Fruit fly (Drosophila melanogaster) whole organism: ENCODE measurements around the gene CG17549.

Experiments
- CG8478 ChIP-seq: fragments of >200 bp; optimal IDR thresholded peaks from 2 replicates; lab custom pipeline; 2018; ENCODE audit warnings: inconsistent platforms
- Dll ChIP-seq: fragments of >200 bp; optimal IDR thresholded peaks from 2 replicates; lab custom pipeline; 2017
- EcR ChIP-seq, 2 experiments: fragments of >200 bp; optimal IDR thresholded peaks; 2 replicates each; lab custom pipeline; 2017; ENCODE audit warnings: missing biosample characterization in 2 of 2, missing genetic modification characterization in 2 of 2, missing genetic modification reagents in 2 of 2
- pan ChIP-seq: fragments of >200 bp; optimal IDR thresholded peaks from 2 replicates; lab custom pipeline; 2017
- psq ChIP-seq: fragments of >200 bp; optimal IDR thresholded peaks from 2 replicates; lab custom pipeline; 2017
- usp ChIP-seq: fragments of >200 bp; optimal IDR thresholded peaks from 2 replicates; lab custom pipeline; 2017; ENCODE audit warnings: missing biosample characterization, missing genetic modification characterization, mixed read lengths

The CG17549 gene

dm6 chr2L:19364075-19364474 lies 25.8 kb downstream of the CG17549 start, which contains the start of gene CG13086:
Gene CG13086, plus strand, starts transcription at chr2L:19364375.
- TF ChIP-seq CG8478 (lab: Kevin White, UChicago) (no peak), usp (GFP tag; lab: Kevin White, UChicago) (no peak), Dll (lab: Kevin White, UChicago) (no peak), EcR (GFP tag; optimal IDR thresholded peaks at IDR 0.05; lab: Kevin White, UChicago) (no peak), psq (lab: Kevin White, UChicago) (no peak), pan (lab: Kevin White, UChicago) (no peak)

dm6 chr2L:19363530-19363929 lies 26.3 kb downstream of the CG17549 start:
- no peak for TF ChIP-seq pan (lab: Kevin White, UChicago)
- no peak for TF ChIP-seq psq (lab: Kevin White, UChicago)
- no peak for TF ChIP-seq Dll (lab: Kevin White, UChicago)
- no peak for TF ChIP-seq EcR (GFP tag; optimal IDR thresholded peaks at IDR 0.05; lab: Kevin White, UChicago)
- no peak for TF ChIP-seq usp (GFP tag; lab: Kevin White, UChicago)
- no peak for TF ChIP-seq CG8478 (lab: Kevin White, UChicago)

- TF ChIP-seq psq (lab: Kevin White, UChicago) (no peak), pan (lab: Kevin White, UChicago) (no peak), Dll (lab: Kevin White, UChicago) (peak; percentile 15), EcR (GFP tag; optimal IDR thresholded peaks at IDR 0.05; lab: Kevin White, UChicago) (no peak)
Observed at dm6 chr2L:19362734-19363363, 27.0 kb downstream of the CG17549 start, which contains the start of gene dnt. Gene dnt, minus strand, starts transcription at chr2L:19363227.

dm6 chr2L:19361632-19362142 lies 28.2 kb downstream of the CG17549 start:
- no peak for TF ChIP-seq CG8478 (lab: Kevin White, UChicago)
- TF ChIP-seq Dll (lab: Kevin White, UChicago) = no peak
- no peak for TF ChIP-seq psq (lab: Kevin White, UChicago)
- no peak for TF ChIP-seq EcR (GFP tag; optimal IDR thresholded peaks at IDR 0.05; lab: Kevin White, UChicago)
- no peak for TF ChIP-seq pan (lab: Kevin White, UChicago)
- no peak for TF ChIP-seq usp (GFP tag; lab: Kevin White, UChicago)

dm6 chr2L:19359802-19360429 lies 30.0 kb downstream of the CG17549 start:
- TF ChIP-seq Dll (lab: Kevin White, UChicago) = no peak
- no peak for TF ChIP-seq usp (GFP tag; lab: Kevin White, UChicago)
- no peak for TF ChIP-seq EcR (GFP tag; optimal IDR thresholded peaks at IDR 0.05; lab: Kevin White, UChicago)
- no peak for TF ChIP-seq CG8478 (lab: Kevin White, UChicago)
- no peak for TF ChIP-seq psq (lab: Kevin White, UChicago)
- no peak for TF ChIP-seq pan (lab: Kevin White, UChicago)

- TF ChIP-seq EcR (GFP tag; optimal IDR thresholded peaks at IDR 0.05; lab: Kevin White, UChicago) (no peak), Dll (lab: Kevin White, UChicago) (no peak), CG8478 (lab: Kevin White, UChicago) (no peak), usp (GFP tag; lab: Kevin White, UChicago) (no peak), psq (lab: Kevin White, UChicago) (no peak), pan (lab: Kevin White, UChicago) (no peak)
Observed at dm6 chr2L:19358017-19358471, 31.8 kb downstream of the CG17549 start.

- TF ChIP-seq EcR (GFP tag; optimal IDR thresholded peaks at IDR 0.05; lab: Kevin White, UChicago) = no peak
Observed at dm6 chr2L:19342767-19343166, 47.1 kb downstream of the CG17549 start.

dm6 chr2L:19342018-19342417 lies 47.9 kb downstream of the CG17549 start:
- TF ChIP-seq Dll (lab: Kevin White, UChicago) = no peak
- TF ChIP-seq usp (GFP tag; lab: Kevin White, UChicago) = no peak
- TF ChIP-seq EcR (GFP tag; optimal IDR thresholded peaks at IDR 0.05; lab: Kevin White, UChicago) = no peak
- no peak for TF ChIP-seq psq (lab: Kevin White, UChicago)
- no peak for TF ChIP-seq pan (lab: Kevin White, UChicago)
- TF ChIP-seq CG8478 (lab: Kevin White, UChicago) = no peak

dm6 chr2L:19341074-19341806 lies 48.6 kb downstream of the CG17549 start:
- TF ChIP-seq EcR (GFP tag; optimal IDR thresholded peaks at IDR 0.05; lab: Kevin White, UChicago) = no peak
- TF ChIP-seq CG8478 (lab: Kevin White, UChicago) = no peak
- no peak for TF ChIP-seq pan (lab: Kevin White, UChicago)
- TF ChIP-seq psq (lab: Kevin White, UChicago) = no peak
- no peak for TF ChIP-seq Dll (lab: Kevin White, UChicago)
- TF ChIP-seq usp (GFP tag; lab: Kevin White, UChicago) = no peak

dm6 chr2L:19339023-19339422 lies 50.9 kb downstream of the CG17549 start:
- TF ChIP-seq Dll (lab: Kevin White, UChicago) = no peak
- TF ChIP-seq psq (lab: Kevin White, UChicago) = no peak
- TF ChIP-seq CG8478 (lab: Kevin White, UChicago) = no peak
- TF ChIP-seq pan (lab: Kevin White, UChicago) = no peak
- no peak for TF ChIP-seq usp (GFP tag; lab: Kevin White, UChicago)
